Worm (Caenorhabditis elegans) whole organism, early embryonic: ENCODE data around the gene rpl-11.1.

Experiments used
- B0310.2 ChIP-seq: sonication (generic microtip); optimal IDR thresholded peaks from 2 replicates; lab custom pipeline; 2016; ENCODE audit warnings: mild to moderate bottlenecking, missing genetic modification characterization, missing compliant biosample characterization
- tbx-11 ChIP-seq: fragments of 200-800 bp; sonication (Bioruptor generic); IDR thresholded peaks from 2 replicates; pipeline ENCODE4 v1.3.6; 2022; ENCODE audit warnings: missing genetic modification characterization, missing compliant biosample characterization

DNA sequence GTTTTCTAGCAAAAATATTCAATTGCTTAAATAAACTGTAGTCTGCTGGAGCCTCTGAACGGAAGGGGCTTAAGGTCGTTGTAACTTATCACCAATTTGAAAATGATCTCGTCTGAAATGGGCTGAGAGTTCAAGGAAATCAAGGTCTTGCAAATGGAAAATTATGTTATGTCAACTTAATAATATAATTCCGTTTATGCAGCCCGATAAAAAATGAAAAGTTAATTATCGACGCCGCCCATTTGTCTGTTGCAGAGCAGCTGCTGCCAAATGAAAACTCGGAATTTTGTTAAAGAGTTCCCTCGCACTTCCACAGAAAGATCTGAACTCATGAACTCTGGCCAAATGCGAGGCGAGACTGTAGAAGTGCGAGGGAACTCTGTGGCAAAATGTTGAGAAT lies 44.7 kb downstream of the rpl-11.1 start, which contains the start of gene srbc-67:
- TF ChIP-seq B0310.2 (tag; lab: Kevin White, UChicago) (no peak), tbx-11 (no peak)
